Worm (Caenorhabditis elegans) whole organism, L4 larva: ENCODE data around the gene F44G4.7.

Experiments
- R02D3.7 ChIP-seq: fragments of 150-350 bp; sonication (generic microtip); optimal IDR thresholded peaks from 3 replicates; lab custom pipeline; 2014; ENCODE audit warnings: missing biosample characterization, missing genetic modification characterization
- egl-27 ChIP-seq: sonication (generic microtip); optimal IDR thresholded peaks from 3 replicates; lab custom pipeline; 2017; ENCODE audit warnings: missing biosample characterization, missing genetic modification reagents, missing genetic modification characterization
- hlh-11 ChIP-seq: fragments of 200-800 bp; sonication (Bioruptor generic); optimal IDR thresholded peaks from 2 replicates; lab custom pipeline; 2018; ENCODE audit warnings: mild to moderate bottlenecking, missing genetic modification characterization, missing compliant biosample characterization
- lin-13 ChIP-seq: fragments of 150-350 bp; optimal IDR thresholded peaks from 2 replicates; lab custom pipeline; 2014; ENCODE audit warnings: missing biosample characterization, missing genetic modification reagents, missing genetic modification characterization
- lsy-2 ChIP-seq, 2 experiments: fragments of 150-350 bp in 1 of 2; sonication (generic microtip) in 1 of 2; optimal IDR thresholded peaks; 2 replicates each; lab custom pipeline; 2014 to 2017; ENCODE audit warnings: missing biosample characterization in 2 of 2, missing genetic modification characterization in 2 of 2
- mep-1 ChIP-seq: fragments of 150-350 bp; sonication (generic microtip); optimal IDR thresholded peaks from 3 replicates; lab custom pipeline; 2014; ENCODE audit warnings: missing biosample characterization, missing genetic modification characterization
- mes-2 ChIP-seq: sonication (generic microtip); optimal IDR thresholded peaks from 2 replicates; lab custom pipeline; 2016; ENCODE audit warnings: missing genotype, mild to moderate bottlenecking, missing genetic modification characterization, missing compliant biosample characterization; ENCODE audit not compliant: poor library complexity, severe bottlenecking
- nhr-237 ChIP-seq: sonication (generic microtip); optimal IDR thresholded peaks from 2 replicates; lab custom pipeline; 2017; ENCODE audit warnings: missing biosample characterization, missing genetic modification characterization
- nhr-6 ChIP-seq: fragments of 150-350 bp; optimal IDR thresholded peaks from 2 replicates; lab custom pipeline; 2014; ENCODE audit warnings: missing biosample characterization, missing genetic modification characterization
- nhr-76 ChIP-seq: fragments of 150-350 bp; optimal IDR thresholded peaks from 2 replicates; lab custom pipeline; 2014; ENCODE audit warnings: missing biosample characterization, missing genetic modification characterization
- snpc-4 ChIP-seq: fragments of 150-350 bp; optimal IDR thresholded peaks from 2 replicates; lab custom pipeline; 2014; ENCODE audit warnings: missing biosample characterization, missing genetic modification characterization
- unc-62 ChIP-seq, 3 experiments: fragments of 150-350 bp in 1 of 3; sonication (generic microtip); optimal IDR thresholded peaks in 2 of 3; peaks in 1 of 3; 1 replicate in 1 of 3; 2 replicates in 2 of 3; lab custom pipeline; 2014 to 2017; ENCODE audit warnings: missing biosample characterization in 3 of 3, missing genetic modification characterization in 3 of 3, missing genetic modification reagents in 3 of 3, missing genotype in 1 of 3
- zip-11 ChIP-seq: fragments of 200-800 bp; sonication (Bioruptor generic); IDR thresholded peaks from 2 replicates; pipeline ENCODE4 v1.3.6; 2022; ENCODE audit warnings: missing genetic modification characterization, missing compliant biosample characterization
- ztf-11 ChIP-seq: fragments of 150-350 bp; optimal IDR thresholded peaks from 2 replicates; lab custom pipeline; 2014; ENCODE audit warnings: missing biosample characterization, missing genetic modification characterization

DNA sequence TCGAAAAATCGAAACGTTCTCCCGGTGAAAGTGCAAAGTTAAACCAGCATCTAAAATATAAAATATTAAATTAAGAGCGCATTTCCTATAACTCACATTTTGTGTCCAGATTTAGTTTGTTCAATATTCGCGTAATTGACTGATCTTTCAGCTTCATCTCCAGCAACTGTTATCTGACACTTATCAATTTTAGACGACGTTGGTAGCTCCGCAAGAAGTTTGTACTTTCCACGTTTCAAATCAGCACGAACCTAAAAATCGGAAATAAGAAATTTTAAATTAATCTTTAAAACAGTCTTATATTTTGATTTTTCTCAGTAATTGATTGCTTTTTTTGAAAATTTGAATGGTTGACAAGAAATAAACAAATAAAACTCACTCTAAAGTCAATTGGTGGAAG lies 12.7 kb upstream of the F44G4.7 start:
- TF ChIP-seq lin-13 (GFP tag; lab: Kevin White, UChicago): no peak
- TF ChIP-seq nhr-6 (tag; lab: Kevin White, UChicago): no peak
- no peak for TF ChIP-seq R02D3.7 (tag; lab: Kevin White, UChicago)
- TF ChIP-seq nhr-76 (tag; lab: Kevin White, UChicago): no peak
- no peak for TF ChIP-seq mes-2
- TF ChIP-seq snpc-4: no peak
- no peak for TF ChIP-seq nhr-237 (tag; lab: Kevin White, UChicago)
- no peak for TF ChIP-seq zip-11 (GFP tag; lab: Robert Waterston, UW)
- no peak for TF ChIP-seq hlh-11 (tag; lab: Kevin White, UChicago)
- TF ChIP-seq mep-1 (tag; lab: Kevin White, UChicago): no peak
- TF ChIP-seq lsy-2 (tag; optimal IDR thresholded peaks at IDR 0.05; lab: Kevin White, UChicago): no peak
- TF ChIP-seq unc-62 (GFP tag; optimal IDR thresholded peaks at IDR 0.05 in 1 of 2; lab: Kevin White, UChicago): peak in 1 of 2 experiments; percentile 91
- TF ChIP-seq unc-62 (tag; optimal IDR thresholded peaks at IDR 0.05; lab: Kevin White, UChicago): no peak
- no peak for TF ChIP-seq ztf-11
- no peak for TF ChIP-seq egl-27 (tag; lab: Kevin White, UChicago)
